Fruit fly (Drosophila melanogaster): ENCODE data around the gene ssp3.

The ssp3 gene

dm6 chr2L:18899862-18900261 is 43.9 kb downstream of the ssp3 start:
- TF ChIP-seq Crg-1 (GFP tag; optimal IDR thresholded peaks at IDR 0.05), result no peak
- no peak for TF ChIP-seq cnc (optimal IDR thresholded peaks at IDR 0.05)
- no peak for TF ChIP-seq CG14711 (tag; optimal IDR thresholded peaks at IDR 0.05)
- TF ChIP-seq Clk (GFP tag; optimal IDR thresholded peaks at IDR 0.05), result no peak
- TF ChIP-seq kay (GFP tag; ENCODE audit: borderline replicate concordance), result no peak
- TF ChIP-seq tj (GFP tag; optimal IDR thresholded peaks at IDR 0.05), result no peak
- no peak for TF ChIP-seq pad (GFP tag; optimal IDR thresholded peaks at IDR 0.05)
- no peak for TF ChIP-seq ovo (GFP tag; optimal IDR thresholded peaks at IDR 0.05)
- TF ChIP-seq CG7045 (GFP tag; optimal IDR thresholded peaks at IDR 0.05), result no peak
- TF ChIP-seq CG11617 (GFP tag; optimal IDR thresholded peaks at IDR 0.05), result no peak
- no peak for TF ChIP-seq CG1620 (GFP tag; optimal IDR thresholded peaks at IDR 0.05)
- no peak for TF ChIP-seq CG5204 (GFP tag; optimal IDR thresholded peaks at IDR 0.05)
- no peak for TF ChIP-seq CG7101 (tag; optimal IDR thresholded peaks at IDR 0.05)
- TF ChIP-seq Hr96 (GFP tag; optimal IDR thresholded peaks at IDR 0.05), result no peak
- TF ChIP-seq CG12768 (GFP tag; optimal IDR thresholded peaks at IDR 0.05), result no peak
- no peak for TF ChIP-seq toe (GFP tag; optimal IDR thresholded peaks at IDR 0.05)

DNA sequence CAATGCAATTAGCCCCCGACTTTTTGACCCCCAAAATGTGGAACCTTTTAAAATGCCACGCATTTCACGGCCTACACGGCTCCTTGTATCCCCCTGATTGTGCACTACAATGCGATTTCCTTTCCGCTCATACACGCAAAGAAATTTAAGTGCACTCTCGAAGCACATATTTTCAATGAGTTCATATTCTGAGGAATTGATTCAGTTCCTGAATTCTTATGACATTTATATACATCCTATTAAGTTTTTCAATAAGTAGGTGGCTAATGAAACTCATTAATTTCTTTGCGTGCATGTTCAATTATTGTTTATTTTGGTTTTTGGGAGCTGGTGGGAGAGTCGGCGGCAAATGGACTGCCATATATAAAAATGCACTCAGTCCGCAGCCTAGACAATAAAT is 44.5 kb downstream of the ssp3 start:
- TF ChIP-seq CG5204 (GFP tag; optimal IDR thresholded peaks at IDR 0.05), result no peak
- TF ChIP-seq CG33017 (tag; optimal IDR thresholded peaks at IDR 0.05), result no peak
- no peak for TF ChIP-seq CG7045 (GFP tag; optimal IDR thresholded peaks at IDR 0.05)
- TF ChIP-seq CG14711 (tag; optimal IDR thresholded peaks at IDR 0.05), result no peak
- TF ChIP-seq CG7101 (tag; optimal IDR thresholded peaks at IDR 0.05), result no peak
- no peak for TF ChIP-seq kay (GFP tag; ENCODE audit: borderline replicate concordance)
- TF ChIP-seq ovo (GFP tag; optimal IDR thresholded peaks at IDR 0.05), result no peak
- TF ChIP-seq cic (GFP tag; optimal IDR thresholded peaks at IDR 0.05), result no peak
- no peak for TF ChIP-seq Clk (GFP tag; optimal IDR thresholded peaks at IDR 0.05)
- TF ChIP-seq pad (GFP tag; optimal IDR thresholded peaks at IDR 0.05), result no peak
- no peak for TF ChIP-seq CG1620 (GFP tag; optimal IDR thresholded peaks at IDR 0.05)

DNA sequence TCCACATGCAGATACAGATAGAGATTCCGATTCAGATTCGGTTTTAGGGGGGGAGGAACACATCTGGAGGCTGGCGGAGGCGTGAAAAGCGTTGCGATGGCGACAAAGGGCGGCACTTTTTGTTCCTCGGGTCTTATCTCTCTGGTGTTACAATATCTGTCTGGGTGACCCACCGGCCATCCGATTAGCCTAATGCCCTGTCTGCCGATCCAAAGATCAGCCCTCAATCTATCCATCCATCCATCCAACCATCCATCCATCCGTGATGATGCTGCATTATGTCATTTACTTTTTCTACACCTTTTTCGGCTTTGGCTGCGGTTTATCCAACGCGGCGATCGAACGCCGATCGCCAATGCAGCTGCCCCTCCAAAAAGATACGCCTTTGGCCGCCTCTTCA is 45.8 kb downstream of the ssp3 start:
- TF ChIP-seq Clk (GFP tag; optimal IDR thresholded peaks at IDR 0.05) (no peak), tj (GFP tag; optimal IDR thresholded peaks at IDR 0.05) (no peak)

- TF ChIP-seq ovo (GFP tag; optimal IDR thresholded peaks at IDR 0.05) (no peak), Mnt (GFP tag; optimal IDR thresholded peaks at IDR 0.05) (no peak), bab1 (GFP tag; optimal IDR thresholded peaks at IDR 0.05) (no peak), CG5204 (GFP tag; optimal IDR thresholded peaks at IDR 0.05) (no peak), pad (GFP tag; optimal IDR thresholded peaks at IDR 0.05) (no peak), CG7101 (tag; optimal IDR thresholded peaks at IDR 0.05) (no peak), CG1620 (GFP tag; optimal IDR thresholded peaks at IDR 0.05) (no peak), Crg-1 (GFP tag; optimal IDR thresholded peaks at IDR 0.05) (no peak), cic (GFP tag; optimal IDR thresholded peaks at IDR 0.05) (no peak), cnc (optimal IDR thresholded peaks at IDR 0.05) (no peak), CG7045 (GFP tag; optimal IDR thresholded peaks at IDR 0.05) (no peak), toe (GFP tag; optimal IDR thresholded peaks at IDR 0.05) (no peak), kay (GFP tag; ENCODE audit: borderline replicate concordance) (no peak), Hr96 (GFP tag; optimal IDR thresholded peaks at IDR 0.05) (no peak), tj (GFP tag; optimal IDR thresholded peaks at IDR 0.05) (no peak), Clk (GFP tag; optimal IDR thresholded peaks at IDR 0.05) (no peak), CG14711 (tag; optimal IDR thresholded peaks at IDR 0.05) (no peak), CG11617 (GFP tag; optimal IDR thresholded peaks at IDR 0.05) (no peak), CG12768 (GFP tag; optimal IDR thresholded peaks at IDR 0.05) (no peak), CG33017 (tag; optimal IDR thresholded peaks at IDR 0.05) (no peak)
Measured at dm6 chr2L:18896818-18897578, 46.8 kb downstream of the ssp3 start.

DNA sequence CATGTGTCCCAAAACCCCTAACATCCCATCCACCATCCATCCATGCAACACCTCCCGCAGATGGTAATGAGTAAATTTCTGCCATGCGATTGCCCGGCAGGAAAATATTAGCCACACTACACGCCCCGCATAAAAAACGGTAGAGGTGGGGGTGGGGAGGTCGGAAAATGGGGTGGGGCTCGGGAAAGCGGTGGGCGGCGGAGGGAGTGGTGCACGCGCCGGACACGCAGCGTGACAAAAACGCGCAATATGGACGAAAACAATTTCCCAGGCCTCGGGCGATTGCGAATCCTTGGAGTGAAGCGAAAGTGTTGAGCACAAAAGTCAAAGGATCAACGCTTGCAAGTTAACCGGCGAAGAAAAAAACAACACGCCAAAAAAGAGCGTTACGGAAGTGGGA is 47.4 kb downstream of the ssp3 start:
- TF ChIP-seq CG11617 (GFP tag; optimal IDR thresholded peaks at IDR 0.05) (no peak), ovo (GFP tag; optimal IDR thresholded peaks at IDR 0.05) (no peak), cic (GFP tag; optimal IDR thresholded peaks at IDR 0.05) (no peak), CG1620 (GFP tag; optimal IDR thresholded peaks at IDR 0.05) (no peak), CG12768 (GFP tag; optimal IDR thresholded peaks at IDR 0.05) (no peak), CG33017 (tag; optimal IDR thresholded peaks at IDR 0.05) (no peak), Crg-1 (GFP tag; optimal IDR thresholded peaks at IDR 0.05) (no peak), bab1 (GFP tag; optimal IDR thresholded peaks at IDR 0.05) (no peak), Hr96 (GFP tag; optimal IDR thresholded peaks at IDR 0.05) (no peak), kay (GFP tag; ENCODE audit: borderline replicate concordance) (no peak), toe (GFP tag; optimal IDR thresholded peaks at IDR 0.05) (no peak), CG7101 (tag; optimal IDR thresholded peaks at IDR 0.05) (no peak), CG7045 (GFP tag; optimal IDR thresholded peaks at IDR 0.05) (no peak), CG14711 (tag; optimal IDR thresholded peaks at IDR 0.05) (no peak), Clk (GFP tag; optimal IDR thresholded peaks at IDR 0.05) (no peak)

DNA sequence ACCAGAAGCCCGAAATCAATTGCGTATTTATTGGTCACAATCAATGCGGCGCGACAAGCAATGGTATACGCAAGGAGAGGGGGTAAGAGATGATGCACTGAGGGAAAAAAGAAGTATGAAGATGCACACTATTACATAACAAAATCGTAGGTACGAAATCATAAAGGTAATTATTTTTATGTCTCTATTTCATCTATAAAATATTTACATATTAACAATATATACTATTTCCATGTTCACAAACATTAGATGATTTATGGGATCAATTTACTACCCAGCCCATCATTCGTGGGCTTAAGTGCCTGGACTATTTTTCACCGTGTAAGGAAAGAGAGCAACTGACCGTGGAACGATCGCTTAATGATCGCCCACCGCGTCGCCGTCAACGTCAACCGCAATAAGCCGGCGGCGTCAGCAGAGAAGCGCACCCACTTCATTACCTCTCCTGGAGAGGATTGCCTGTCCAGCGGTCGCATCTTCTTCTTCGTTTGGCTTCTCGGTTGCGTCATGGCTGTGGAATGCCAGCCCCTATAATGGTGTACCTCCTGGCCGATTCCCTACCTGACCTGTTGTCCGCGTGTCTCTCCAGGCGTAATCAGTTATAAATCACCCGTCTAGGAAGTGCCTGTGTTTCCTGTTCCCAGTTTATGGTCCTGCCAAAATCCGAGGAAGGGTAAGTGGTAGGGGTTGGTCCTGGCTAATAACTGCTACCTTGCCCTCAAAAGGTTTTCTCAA is 48.6 kb downstream of the ssp3 start:
- TF ChIP-seq toe (GFP tag; optimal IDR thresholded peaks at IDR 0.05) (no peak), Crg-1 (GFP tag; optimal IDR thresholded peaks at IDR 0.05) (no peak), bab1 (GFP tag; optimal IDR thresholded peaks at IDR 0.05) (no peak), Clk (GFP tag; optimal IDR thresholded peaks at IDR 0.05) (no peak), ovo (GFP tag; optimal IDR thresholded peaks at IDR 0.05) (no peak), cnc (optimal IDR thresholded peaks at IDR 0.05) (no peak), CG12768 (GFP tag; optimal IDR thresholded peaks at IDR 0.05) (no peak), CG7101 (tag; optimal IDR thresholded peaks at IDR 0.05) (no peak), Hr96 (GFP tag; optimal IDR thresholded peaks at IDR 0.05) (no peak), CG11617 (GFP tag; optimal IDR thresholded peaks at IDR 0.05) (no peak)
